Fruit fly (Drosophila melanogaster) whole organism, prepupa: Measurements from ENCODE around the gene CG32053.

Experiments
- Blimp-1 ChIP-seq: fragments of 200-800 bp; sonication (Bioruptor generic); optimal IDR thresholded peaks from 3 replicates; lab custom pipeline; 2017; ENCODE audit warnings: missing biosample characterization, missing genetic modification characterization, mild to moderate bottlenecking, moderate library complexity, missing genetic modification reagents
- CG10669 ChIP-seq: fragments of 200-800 bp; sonication (Bioruptor generic); optimal IDR thresholded peaks from 3 replicates; lab custom pipeline; 2018; ENCODE audit warnings: missing biosample characterization, mild to moderate bottlenecking, missing genetic modification characterization, moderate library complexity
- CG11294 ChIP-seq: fragments of 200-800 bp; sonication (Bioruptor generic); IDR thresholded peaks from 2 replicates; pipeline ENCODE4 v1.3.6; 2022; ENCODE audit warnings: missing biosample characterization, missing genetic modification characterization
- CG11902 ChIP-seq: fragments of 200-800 bp; sonication (Bioruptor generic); optimal IDR thresholded peaks from 3 replicates; lab custom pipeline; 2016; ENCODE audit warnings: missing biosample characterization, missing genetic modification characterization
- CG15336 ChIP-seq: fragments of 200-800 bp; sonication (Bioruptor generic); IDR thresholded peaks from 2 replicates; pipeline ENCODE4 v1.3.6; 2022; ENCODE audit warnings: missing biosample characterization, missing genetic modification characterization
- CG31627 ChIP-seq: fragments of 200-800 bp; sonication (Bioruptor generic); optimal IDR thresholded peaks from 3 replicates; lab custom pipeline; 2016; ENCODE audit warnings: missing biosample characterization, missing genetic modification characterization
- CG4318 ChIP-seq: fragments of 200-800 bp; sonication (Bioruptor generic); optimal IDR thresholded peaks from 3 replicates; lab custom pipeline; 2017; ENCODE audit warnings: missing biosample characterization, mild to moderate bottlenecking, missing genetic modification characterization
- CG6163 ChIP-seq: fragments of 200-800 bp; sonication (Bioruptor generic); IDR thresholded peaks from 3 replicates; pipeline ENCODE4 v1.3.6; 2022; ENCODE audit warnings: missing biosample characterization, missing genetic modification characterization
- CG6276 ChIP-seq: fragments of 200-800 bp; sonication (Bioruptor generic); optimal IDR thresholded peaks from 2 replicates; lab custom pipeline; 2017; ENCODE audit warnings: missing biosample characterization, mild to moderate bottlenecking, missing genetic modification characterization
- CG6808 ChIP-seq: fragments of 200-800 bp; sonication (Bioruptor generic); optimal IDR thresholded peaks from 3 replicates; lab custom pipeline; 2017; ENCODE audit warnings: missing biosample characterization, missing genetic modification characterization, mild to moderate bottlenecking, moderate library complexity, missing genetic modification reagents
- CG6854 ChIP-seq: fragments of 200-800 bp; sonication (Bioruptor generic); optimal IDR thresholded peaks from 2 replicates; lab custom pipeline; 2017; ENCODE audit warnings: missing biosample characterization, mild to moderate bottlenecking, missing genetic modification characterization
- CG7368 ChIP-seq: fragments of 200-800 bp; sonication (Bioruptor generic); optimal IDR thresholded peaks from 3 replicates; lab custom pipeline; 2016; ENCODE audit warnings: missing biosample characterization, missing genetic modification characterization
- CG8119 ChIP-seq: fragments of 200-800 bp; sonication (Bioruptor generic); IDR thresholded peaks from 3 replicates; pipeline ENCODE4 v1.3.6; 2022; ENCODE audit warnings: missing biosample characterization, missing genetic modification characterization
- CG8319 ChIP-seq: fragments of 200-800 bp; sonication (Bioruptor generic); optimal IDR thresholded peaks from 3 replicates; lab custom pipeline; 2016; ENCODE audit warnings: missing biosample characterization, missing genetic modification characterization
- Eip78C ChIP-seq: fragments of 200-800 bp; sonication (Bioruptor generic); peaks from one replicate; lab custom pipeline; 2016; ENCODE audit warnings: missing biosample characterization, missing genetic modification characterization
- Eip93F ChIP-seq: fragments of 200-800 bp; sonication (Bioruptor generic); optimal IDR thresholded peaks from 2 replicates; lab custom pipeline; 2016; ENCODE audit warnings: missing biosample characterization, mild to moderate bottlenecking, missing genetic modification characterization
- Ets96B ChIP-seq: fragments of 200-800 bp; optimal IDR thresholded peaks from 2 replicates; lab custom pipeline; 2019; ENCODE audit warnings: missing biosample characterization, mild to moderate bottlenecking, missing genetic modification characterization, moderate library complexity
- Hr38 ChIP-seq: sonication (Bioruptor generic); optimal IDR thresholded peaks from 2 replicates; lab custom pipeline; 2016; ENCODE audit warnings: missing biosample characterization, missing genetic modification characterization
- Lpt ChIP-seq: fragments of 200-800 bp; sonication (Bioruptor generic); optimal IDR thresholded peaks from 3 replicates; lab custom pipeline; 2016; ENCODE audit warnings: missing biosample characterization, missing genetic modification characterization
- Met ChIP-seq: fragments of 200-800 bp; sonication (Bioruptor generic); optimal IDR thresholded peaks from 3 replicates; lab custom pipeline; 2016; ENCODE audit warnings: missing biosample characterization, missing genetic modification characterization
- OdsH ChIP-seq: fragments of 200-800 bp; sonication (Bioruptor generic); optimal IDR thresholded peaks from 3 replicates; lab custom pipeline; 2016; ENCODE audit warnings: missing biosample characterization, missing genetic modification characterization
- Smox ChIP-seq: fragments of 200-800 bp; sonication (Bioruptor generic); optimal IDR thresholded peaks from 3 replicates; lab custom pipeline; 2016; ENCODE audit warnings: missing biosample characterization, missing genetic modification characterization
- Sox102F ChIP-seq: fragments of 200-800 bp; sonication (Bioruptor generic); optimal IDR thresholded peaks from 2 replicates; lab custom pipeline; 2016; ENCODE audit warnings: missing biosample characterization, mild to moderate bottlenecking, missing genetic modification characterization
- Sox14 ChIP-seq: fragments of 200-800 bp; sonication (Bioruptor generic); optimal IDR thresholded peaks from 3 replicates; lab custom pipeline; 2016; ENCODE audit warnings: missing biosample characterization, missing genetic modification characterization
- Sox15 ChIP-seq: fragments of 200-800 bp; sonication (Bioruptor generic); optimal IDR thresholded peaks from 3 replicates; lab custom pipeline; 2016; ENCODE audit warnings: missing biosample characterization, missing genetic modification characterization
- achi ChIP-seq: fragments of 200-800 bp; sonication (Bioruptor generic); optimal IDR thresholded peaks from 3 replicates; lab custom pipeline; 2016; ENCODE audit warnings: missing biosample characterization, missing genetic modification characterization
- acj6 ChIP-seq: fragments of 200-800 bp; sonication (Bioruptor generic); optimal IDR thresholded peaks from 3 replicates; lab custom pipeline; 2016; ENCODE audit warnings: missing biosample characterization, missing genetic modification characterization
- cyc ChIP-seq: fragments of 200-800 bp; sonication (Bioruptor generic); optimal IDR thresholded peaks from 3 replicates; lab custom pipeline; 2016; ENCODE audit warnings: missing biosample characterization, missing genetic modification characterization
- esn ChIP-seq: fragments of 200-800 bp; sonication (Bioruptor generic); optimal IDR thresholded peaks from 2 replicates; lab custom pipeline; 2016; ENCODE audit warnings: missing biosample characterization, mild to moderate bottlenecking, missing genetic modification characterization, moderate library complexity
- fkh ChIP-seq: fragments of 200-800 bp; sonication (Bioruptor generic); optimal IDR thresholded peaks from 3 replicates; lab custom pipeline; 2017; ENCODE audit warnings: missing biosample characterization, mild to moderate bottlenecking, missing genetic modification characterization, moderate library complexity
- lz ChIP-seq: fragments of 200-800 bp; sonication (Bioruptor generic); optimal IDR thresholded peaks from 3 replicates; lab custom pipeline; 2016; ENCODE audit warnings: missing biosample characterization, missing genetic modification characterization
- net ChIP-seq: fragments of 200-800 bp; sonication (Bioruptor generic); optimal IDR thresholded peaks from 3 replicates; lab custom pipeline; 2016; ENCODE audit warnings: missing biosample characterization, missing genetic modification characterization
- salr ChIP-seq, 2 experiments: fragments of 200-800 bp; sonication (Bioruptor generic); optimal IDR thresholded peaks; 3 replicates each; lab custom pipeline; 2016 to 2018; ENCODE audit warnings: missing biosample characterization in 2 of 2, missing genetic modification characterization in 2 of 2, mild to moderate bottlenecking in 1 of 2
- spab ChIP-seq: fragments of 200-800 bp; sonication (Bioruptor generic); optimal IDR thresholded peaks from 2 replicates; lab custom pipeline; 2017; ENCODE audit warnings: missing biosample characterization, mild to moderate bottlenecking, missing genetic modification characterization, missing genetic modification reagents
- ss ChIP-seq, 2 experiments: fragments of 200-800 bp; sonication (Bioruptor generic); optimal IDR thresholded peaks; 2 replicates in 1 of 2; 3 replicates in 1 of 2; lab custom pipeline; 2017 to 2018; ENCODE audit warnings: mild to moderate bottlenecking in 2 of 2, missing biosample characterization in 2 of 2, missing genetic modification characterization in 2 of 2, moderate library complexity in 1 of 2
- svp ChIP-seq: fragments of 200-800 bp; sonication (Bioruptor generic); peaks from one replicate; lab custom pipeline; 2016; ENCODE audit warnings: missing biosample characterization, missing genetic modification characterization
- vri ChIP-seq: fragments of 200-800 bp; sonication (Bioruptor generic); optimal IDR thresholded peaks from 3 replicates; lab custom pipeline; 2016; ENCODE audit warnings: missing biosample characterization, mild to moderate bottlenecking, missing genetic modification characterization

Gene CG32053

dm6 chr3L:10110379-10110778 lies 18.2 kb upstream of the CG32053 start (continued):
- TF ChIP-seq Blimp-1 (GFP tag; lab: Kevin White, UChicago) (no peak), acj6 (GFP tag; lab: Kevin White, UChicago) (no peak), Ets96B (peak; percentile 25), cyc (no peak), lz (GFP tag; lab: Kevin White, UChicago) (no peak), Sox102F (GFP tag; lab: Kevin White, UChicago) (no peak), svp (GFP tag; lab: Kevin White, UChicago) (peak; percentile 33), spab (no peak), Eip78C (peak; percentile 57), Smox (GFP tag; lab: Kevin White, UChicago) (no peak), Sox14 (GFP tag; lab: Kevin White, UChicago) (no peak)

- TF ChIP-seq achi (GFP tag; lab: Kevin White, UChicago) (no peak), CG6276 (GFP tag; lab: Kevin White, UChicago) (no peak), net (no peak), CG6854 (no peak), fkh (GFP tag; lab: Kevin White, UChicago) (no peak), Ets96B (no peak), Blimp-1 (GFP tag; lab: Kevin White, UChicago) (no peak), Sox14 (GFP tag; lab: Kevin White, UChicago) (no peak), Sox15 (GFP tag; lab: Kevin White, UChicago) (no peak), CG10669 (no peak), salr (GFP tag; optimal IDR thresholded peaks at IDR 0.05; lab: Kevin White, UChicago) (no peak), CG6808 (GFP tag; lab: Kevin White, UChicago) (no peak), ss (GFP tag; optimal IDR thresholded peaks at IDR 0.05; lab: Kevin White, UChicago) (no peak), Met (GFP tag; lab: Kevin White, UChicago) (no peak), lz (GFP tag; lab: Kevin White, UChicago) (no peak)
- TF ChIP-seq, all 60 proteins: peak for 0
These were observed 13.7 kb upstream of the CG32053 start for dm6 chr3L:10105820-10106219.

- no peak for TF ChIP-seq CG31627 (GFP tag; lab: Kevin White, UChicago)
- no peak for TF ChIP-seq net
- TF ChIP-seq CG15336 (GFP tag; lab: Robert Waterston, UW) = no peak
- TF ChIP-seq Lpt (GFP tag; lab: Kevin White, UChicago) = no peak
- no peak for TF ChIP-seq CG8119
- no peak for TF ChIP-seq CG6854
- TF ChIP-seq cyc = no peak
- TF ChIP-seq CG11902 (GFP tag; lab: Kevin White, UChicago) = no peak
- no peak for TF ChIP-seq salr (GFP tag; optimal IDR thresholded peaks at IDR 0.05; lab: Kevin White, UChicago)
- TF ChIP-seq CG6163 (GFP tag; lab: Robert Waterston, UW) = no peak
- TF ChIP-seq CG6276 (GFP tag; lab: Kevin White, UChicago) = no peak
- no peak for TF ChIP-seq Sox14 (GFP tag; lab: Kevin White, UChicago)
- no peak for TF ChIP-seq Eip93F
- no peak for TF ChIP-seq vri
- no peak for TF ChIP-seq acj6 (GFP tag; lab: Kevin White, UChicago)
- no peak for TF ChIP-seq CG7368 (GFP tag; lab: Kevin White, UChicago)
- TF ChIP-seq esn (GFP tag; lab: Kevin White, UChicago) = no peak
- TF ChIP-seq spab = no peak
- TF ChIP-seq Hr38 (GFP tag; lab: Kevin White, UChicago) = no peak
- TF ChIP-seq, all 60 proteins: peak for 0
These were observed 8.6 kb upstream of the CG32053 start, which contains the start of gene CG42826 for dm6 chr3L:10100781-10101180. CG42826 (minus strand) TSS chr3L:10100881.

- TF ChIP-seq CG6854 (no peak), CG4318 (GFP tag; lab: Kevin White, UChicago) (no peak), OdsH (GFP tag; lab: Kevin White, UChicago) (no peak), CG6163 (GFP tag; lab: Robert Waterston, UW) (no peak), lz (GFP tag; lab: Kevin White, UChicago) (no peak), CG11294 (GFP tag; lab: Robert Waterston, UW) (no peak), esn (GFP tag; lab: Kevin White, UChicago) (no peak), CG8319 (GFP tag; lab: Kevin White, UChicago) (no peak), Lpt (GFP tag; lab: Kevin White, UChicago) (no peak), fkh (GFP tag; lab: Kevin White, UChicago) (no peak), CG7368 (GFP tag; lab: Kevin White, UChicago) (no peak)
These were observed 5.9 kb upstream of the CG32053 start, which contains the start of gene Srg2 for dm6 chr3L:10098015-10098414. Srg2 (minus strand) TSS chr3L:10098115.
